Worm (Caenorhabditis elegans) whole organism, L1 larva: ENCODE measurements around the gene clec-251.
A peak's percentile ranks its signal among the peaks of the same experiment; 100 is the strongest.

ENCODE experiments used
- F16B12.6 ChIP-seq: fragments of 150-350 bp; optimal IDR thresholded peaks from 2 replicates; lab custom pipeline; 2014; ENCODE audit warnings: missing biosample characterization, missing genetic modification characterization
- blmp-1 ChIP-seq: fragments of 150-350 bp; optimal IDR thresholded peaks from 2 replicates; lab custom pipeline; 2014; ENCODE audit warnings: missing biosample characterization, missing genetic modification characterization
- ceh-63 ChIP-seq: fragments of 200-800 bp; sonication (Bioruptor generic); optimal IDR thresholded peaks from 2 replicates; lab custom pipeline; 2018; ENCODE audit warnings: mild to moderate bottlenecking, missing genetic modification characterization, missing compliant biosample characterization
- ceh-8 ChIP-seq: fragments of 200-800 bp; sonication (Bioruptor generic); optimal IDR thresholded peaks from 2 replicates; lab custom pipeline; 2018; ENCODE audit warnings: mild to moderate bottlenecking, missing genetic modification characterization, moderate library complexity, missing compliant biosample characterization
- ces-1 ChIP-seq: fragments of 150-350 bp; optimal IDR thresholded peaks from 2 replicates; lab custom pipeline; 2014; ENCODE audit warnings: missing biosample characterization, missing genetic modification reagents, missing genetic modification characterization
- dpl-1 ChIP-seq, 3 experiments: fragments of 150-350 bp in 2 of 3; sonication (generic microtip) in 1 of 3; optimal IDR thresholded peaks; 2 replicates each; lab custom pipeline; 2014 to 2017; ENCODE audit warnings: missing biosample characterization in 3 of 3, missing genetic modification characterization in 3 of 3, missing genetic modification reagents in 3 of 3
- dsc-1 ChIP-seq: sonication (generic microtip); optimal IDR thresholded peaks from 2 replicates; lab custom pipeline; 2016; ENCODE audit warnings: mild to moderate bottlenecking, missing genetic modification characterization, missing compliant biosample characterization
- efl-1 ChIP-seq, 4 experiments: fragments of 150-350 bp; optimal IDR thresholded peaks in 3 of 4; peaks in 1 of 4; 1 replicate in 1 of 4; 2 replicates in 3 of 4; lab custom pipeline; 2014; ENCODE audit warnings: missing biosample characterization in 2 of 4, missing genetic modification characterization in 2 of 4, missing genetic modification reagents in 2 of 4
- efl-3 ChIP-seq: fragments of 200-800 bp; sonication (Bioruptor generic); optimal IDR thresholded peaks from 2 replicates; lab custom pipeline; 2018; ENCODE audit warnings: mild to moderate bottlenecking, missing genetic modification characterization, missing compliant biosample characterization
- egl-13 ChIP-seq: sonication (generic microtip); optimal IDR thresholded peaks from 2 replicates; lab custom pipeline; 2016; ENCODE audit warnings: missing genotype, missing genetic modification reagents, missing genetic modification characterization, missing compliant biosample characterization
- elt-2 ChIP-seq: sonication (generic microtip); optimal IDR thresholded peaks from 2 replicates; lab custom pipeline; 2016; ENCODE audit warnings: missing genetic modification characterization, mild to moderate bottlenecking, inconsistent platforms, missing compliant biosample characterization, missing genetic modification reagents
- elt-3 ChIP-seq, 6 experiments: fragments of 150-350 bp in 1 of 6; sonication (generic microtip); optimal IDR thresholded peaks; 2 replicates each; lab custom pipeline; 2017 to 2018; ENCODE audit warnings: missing biosample characterization in 6 of 6, missing genetic modification characterization in 6 of 6, inconsistent platforms in 1 of 6
- ets-5 ChIP-seq: fragments of 200-800 bp; sonication (Bioruptor generic); IDR thresholded peaks from 2 replicates; pipeline ENCODE4 v1.3.6; 2022; ENCODE audit warnings: missing genetic modification characterization, missing compliant biosample characterization
- fkh-8 ChIP-seq: sonication (generic microtip); optimal IDR thresholded peaks from 2 replicates; lab custom pipeline; 2016; ENCODE audit warnings: mild to moderate bottlenecking, missing genetic modification characterization, missing compliant biosample characterization
- hlh-4 ChIP-seq: sonication (generic microtip); optimal IDR thresholded peaks from 2 replicates; lab custom pipeline; 2016; ENCODE audit warnings: mild to moderate bottlenecking, missing genetic modification characterization, missing compliant biosample characterization
- irx-1 ChIP-seq: sonication (generic microtip); optimal IDR thresholded peaks from 2 replicates; lab custom pipeline; 2016; ENCODE audit warnings: missing genetic modification characterization, missing compliant biosample characterization
- lin-35 ChIP-seq, 2 experiments: fragments of 150-350 bp; optimal IDR thresholded peaks; 2 replicates each; lab custom pipeline; 2014; ENCODE audit warnings: missing biosample characterization in 2 of 2, missing genetic modification characterization in 2 of 2, missing genetic modification reagents in 2 of 2
- mdl-1 ChIP-seq, 2 experiments: fragments of 150-350 bp; optimal IDR thresholded peaks; 2 replicates each; lab custom pipeline; 2014 to 2017; ENCODE audit warnings: missing biosample characterization in 2 of 2, missing genetic modification characterization in 2 of 2, inconsistent platforms in 1 of 2
- nhr-237 ChIP-seq: fragments of 150-350 bp; optimal IDR thresholded peaks from 2 replicates; lab custom pipeline; 2014; ENCODE audit warnings: missing biosample characterization, missing genetic modification characterization
- nhr-47 ChIP-seq: sonication (generic microtip); optimal IDR thresholded peaks from 2 replicates; lab custom pipeline; 2016; ENCODE audit warnings: mild to moderate bottlenecking, missing genetic modification characterization, moderate library complexity, missing compliant biosample characterization
- nhr-77 ChIP-seq: fragments of 150-350 bp; optimal IDR thresholded peaks from 2 replicates; lab custom pipeline; 2014; ENCODE audit warnings: missing biosample characterization, missing genetic modification characterization
- nhr-84 ChIP-seq: sonication (generic microtip); optimal IDR thresholded peaks from 2 replicates; lab custom pipeline; 2017; ENCODE audit warnings: missing biosample characterization, missing genetic modification characterization
- nhr-85 ChIP-seq: sonication (generic microtip); peaks from one replicate; lab custom pipeline; 2016; ENCODE audit warnings: missing genetic modification characterization, inconsistent platforms, missing compliant biosample characterization
- pag-3 ChIP-seq: sonication (generic microtip); optimal IDR thresholded peaks from 2 replicates; lab custom pipeline; 2017; ENCODE audit warnings: missing genetic modification characterization, mild to moderate bottlenecking, missing compliant biosample characterization, antibody characterized with exemption, borderline replicate concordance; ENCODE audit not compliant: insufficient read depth
- pax-3 ChIP-seq: fragments of 200-800 bp; sonication (Bioruptor generic); optimal IDR thresholded peaks from 2 replicates; lab custom pipeline; 2018; ENCODE audit warnings: mild to moderate bottlenecking, missing genetic modification characterization, moderate library complexity, missing compliant biosample characterization
- snu-23 ChIP-seq: sonication (generic microtip); optimal IDR thresholded peaks from 2 replicates; lab custom pipeline; 2016; ENCODE audit warnings: missing genetic modification characterization, missing compliant biosample characterization
- sox-4 ChIP-seq: sonication (generic microtip); optimal IDR thresholded peaks from 2 replicates; lab custom pipeline; 2016; ENCODE audit warnings: missing genetic modification characterization, missing compliant biosample characterization
- sptf-1 ChIP-seq: fragments of 150-350 bp; optimal IDR thresholded peaks from 2 replicates; lab custom pipeline; 2014; ENCODE audit warnings: missing biosample characterization, missing genetic modification characterization
- zip-4 ChIP-seq: fragments of 200-800 bp; sonication (Bioruptor generic); optimal IDR thresholded peaks from 2 replicates; lab custom pipeline; 2018; ENCODE audit warnings: mild to moderate bottlenecking, missing genetic modification characterization, moderate library complexity, missing compliant biosample characterization

clec-251 gene

DNA sequence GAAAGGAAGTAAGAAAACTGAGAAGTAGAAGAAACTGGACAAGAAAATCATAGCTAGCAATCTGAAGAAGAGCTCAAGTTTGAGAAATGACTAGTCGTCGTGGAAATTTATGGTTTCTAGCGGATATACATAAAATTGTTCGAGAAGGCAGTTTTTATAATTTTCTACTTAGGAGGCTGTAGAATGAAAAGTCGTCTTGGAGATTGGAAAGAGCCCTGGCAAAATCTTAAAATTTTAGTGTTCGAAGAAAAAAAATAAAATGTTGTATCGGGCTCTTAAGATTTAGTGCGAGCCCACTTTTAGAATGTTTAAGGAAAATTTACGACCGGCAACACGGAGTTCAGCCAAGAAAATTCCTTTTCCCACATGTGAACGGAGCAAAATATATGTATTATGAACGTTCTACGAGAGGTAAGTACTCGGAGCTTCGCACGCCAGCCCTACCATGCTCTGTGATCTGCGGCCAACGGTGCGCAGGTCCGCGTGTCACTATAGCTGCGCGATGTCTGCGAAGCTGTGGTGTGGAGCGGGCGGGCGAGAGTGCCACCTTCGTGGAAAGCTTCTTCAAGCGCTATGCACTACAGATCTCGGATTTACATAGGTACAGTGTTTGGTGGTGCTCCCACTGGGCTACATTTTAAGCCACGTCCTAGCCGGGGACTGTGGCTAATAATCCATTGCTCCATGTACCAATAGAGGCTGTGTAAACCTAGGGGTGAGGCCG is at the start of gene clec-251:
TSS of gene clec-251 (minus strand) at position 51 of the 724 bp plus-strand sequence.
- TF ChIP-seq sptf-1 (tag; lab: Kevin White, UChicago) (no peak), elt-2 (tag; lab: Kevin White, UChicago) (no peak), ces-1 (GFP tag; lab: Kevin White, UChicago) (no peak), blmp-1 (tag; lab: Kevin White, UChicago) (no peak), lin-35 (GFP tag; optimal IDR thresholded peaks at IDR 0.05; lab: Kevin White, UChicago) (no peak), ets-5 (GFP tag; lab: Robert Waterston, UW) (no peak), snu-23 (GFP tag; lab: Kevin White, UChicago) (no peak), dpl-1 (GFP tag; optimal IDR thresholded peaks at IDR 0.05; lab: Kevin White, UChicago) (no peak)
- TF ChIP-seq, all 84 proteins: peak for 0

DNA sequence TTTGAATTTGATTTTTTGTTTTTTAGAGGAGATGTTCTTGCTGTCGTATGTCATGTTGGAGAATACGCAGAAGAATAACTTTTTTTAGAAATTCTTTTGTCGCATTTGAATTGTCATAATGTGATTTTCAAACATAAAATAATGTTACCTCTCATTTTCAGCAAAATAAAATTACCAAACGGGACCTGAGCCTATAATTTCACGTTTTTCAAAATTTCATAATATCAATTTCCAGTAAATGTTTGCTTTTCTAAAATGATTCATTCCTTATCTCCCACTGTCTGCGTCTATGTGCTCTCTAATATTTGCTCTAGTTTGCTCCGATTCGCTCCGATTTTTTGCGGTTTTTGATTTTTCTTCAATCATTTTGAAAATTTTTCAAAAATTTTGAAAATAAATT is 43.9 kb upstream of the clec-251 start, which contains the start of gene nhr-231:
TSS of gene nhr-231 (plus strand) at position 301 of the 400 bp plus-strand sequence.
- no peak for TF ChIP-seq F16B12.6 (tag; lab: Kevin White, UChicago)
- TF ChIP-seq nhr-47 (tag; lab: Kevin White, UChicago): no peak
- no peak for TF ChIP-seq egl-13 (tag; lab: Kevin White, UChicago)
- TF ChIP-seq nhr-77 (tag; lab: Kevin White, UChicago): no peak

DNA sequence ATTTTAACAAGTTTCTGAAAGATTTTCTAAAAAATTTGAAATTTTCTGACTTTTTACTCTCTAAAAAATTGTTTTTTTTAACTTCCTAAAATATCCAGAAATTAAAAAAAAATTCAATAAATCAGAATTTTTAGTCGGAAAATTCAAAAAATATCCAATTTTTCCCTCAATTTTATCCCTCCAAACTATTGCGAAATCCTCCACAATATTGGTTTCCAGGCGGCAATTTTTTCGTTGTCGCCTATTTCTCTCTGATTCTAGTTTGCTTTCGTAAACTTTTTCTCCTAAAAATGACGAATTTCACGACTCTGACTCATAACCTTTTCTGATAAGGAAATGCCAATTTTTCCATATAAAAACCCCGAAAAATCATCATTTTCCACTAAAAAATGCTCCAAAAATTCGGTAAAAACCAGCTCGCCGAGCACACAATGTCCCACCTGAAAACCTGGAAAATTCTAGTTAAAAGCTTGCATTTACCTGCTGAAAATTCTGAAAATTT is 40.7 kb upstream of the clec-251 start, which contains the start of gene Y17D7B.2:
TSS of gene Y17D7B.2 (plus strand) at position 323 of the 502 bp plus-strand sequence.
- TF ChIP-seq nhr-84 (tag; lab: Kevin White, UChicago): no peak
- TF ChIP-seq zip-4 (GFP tag; lab: Kevin White, UChicago): peak; percentile 36

DNA sequence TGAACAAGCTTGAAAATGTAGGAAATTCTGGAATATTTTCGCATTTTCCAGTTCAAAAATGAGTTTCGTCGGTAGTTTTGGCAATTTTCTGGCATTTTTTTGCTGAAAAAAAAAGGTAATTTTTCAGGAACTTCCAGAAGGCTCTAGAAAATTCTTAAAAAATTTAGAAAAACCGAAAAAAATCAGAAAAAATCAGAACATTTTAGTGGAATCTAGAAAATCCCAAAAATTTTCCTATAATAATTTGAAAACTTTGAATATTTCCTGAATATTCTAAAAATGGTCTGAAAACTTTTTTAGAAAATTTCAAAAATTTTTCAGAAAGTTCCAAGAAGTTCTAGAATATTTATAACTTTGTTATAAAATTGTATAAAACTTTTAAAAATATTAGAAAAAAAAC is 39.9 kb upstream of the clec-251 start, which contains the start of gene Y17D7B.3:
TSS of gene Y17D7B.3 (minus strand) at position 101 of the 400 bp plus-strand sequence.
- no peak for TF ChIP-seq elt-3 (tag; optimal IDR thresholded peaks at IDR 0.05; lab: Kevin White, UChicago)
- no peak for TF ChIP-seq ceh-8 (GFP tag; lab: Kevin White, UChicago)
- no peak for TF ChIP-seq mdl-1 (tag; optimal IDR thresholded peaks at IDR 0.05; lab: Kevin White, UChicago)
- TF ChIP-seq hlh-4 (tag; lab: Kevin White, UChicago): no peak
- TF ChIP-seq efl-1 (optimal IDR thresholded peaks at IDR 0.05; lab: Kevin White, UChicago): no peak
- no peak for TF ChIP-seq efl-1 (GFP tag; optimal IDR thresholded peaks at IDR 0.05 in 1 of 2; lab: Kevin White, UChicago)
- TF ChIP-seq nhr-77 (tag; lab: Kevin White, UChicago): no peak
- TF ChIP-seq pax-3 (tag; lab: Kevin White, UChicago): no peak
- TF ChIP-seq lin-35 (GFP tag; optimal IDR thresholded peaks at IDR 0.05; lab: Kevin White, UChicago): no peak
- TF ChIP-seq nhr-85 (tag; lab: Kevin White, UChicago): no peak
- TF ChIP-seq, all 84 proteins: peak for 0

DNA sequence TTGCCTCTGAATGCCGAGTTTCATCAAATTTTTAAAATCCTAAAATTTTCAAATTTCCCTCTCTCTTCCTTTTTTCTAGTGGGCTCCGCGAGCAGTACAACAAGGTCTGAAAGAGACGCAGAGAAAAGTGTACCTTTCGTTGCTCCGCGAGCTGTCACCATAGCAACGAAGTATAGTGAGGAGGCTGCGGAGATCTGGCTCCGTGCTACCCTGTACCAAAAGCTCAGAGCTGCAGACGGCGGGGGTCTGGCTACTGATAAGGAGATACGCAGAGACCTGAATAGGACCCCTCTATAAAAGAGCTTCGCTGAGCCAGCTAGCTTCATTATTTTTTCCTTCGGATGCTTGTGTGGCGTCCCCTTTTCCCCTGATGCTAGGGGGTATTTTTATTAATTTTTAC is 36.7 kb upstream of the clec-251 start, which contains the start of gene Y17D7B.10:
TSS of gene Y17D7B.10 (plus strand) at position 243 of the 400 bp plus-strand sequence.
- peak; percentile 1 for TF ChIP-seq sox-4 (tag; lab: Kevin White, UChicago)
- TF ChIP-seq irx-1 (tag; lab: Kevin White, UChicago): no peak
- TF ChIP-seq F16B12.6 (tag; lab: Kevin White, UChicago): no peak
- TF ChIP-seq efl-1 (optimal IDR thresholded peaks at IDR 0.05; lab: Kevin White, UChicago): no peak
- peak in 1 of 2 experiments; percentile 89 for TF ChIP-seq efl-1 (GFP tag; optimal IDR thresholded peaks at IDR 0.05 in 1 of 2; lab: Kevin White, UChicago)
- TF ChIP-seq efl-3: no peak
- peak; percentile 64 for TF ChIP-seq fkh-8 (tag; lab: Kevin White, UChicago)
- TF ChIP-seq nhr-237 (tag; lab: Kevin White, UChicago): no peak
- no peak for TF ChIP-seq ceh-63 (GFP tag; lab: Kevin White, UChicago)
- no peak for TF ChIP-seq pag-3 (tag; lab: Kevin White, UChicago)
- TF ChIP-seq nhr-47 (tag; lab: Kevin White, UChicago): peak; percentile 35
- no peak for TF ChIP-seq lin-35 (GFP tag; optimal IDR thresholded peaks at IDR 0.05; lab: Kevin White, UChicago)
- peak; percentile 25 for TF ChIP-seq dsc-1 (tag; lab: Kevin White, UChicago)
- no peak for TF ChIP-seq hlh-4 (tag; lab: Kevin White, UChicago)
- TF ChIP-seq, all 84 proteins: peak for 5
